Worm (Caenorhabditis elegans) whole organism, L1 larva: ENCODE results near the gene fbxa-167.

Experiments used
- C16A3.4 ChIP-seq: fragments of 150-350 bp; optimal IDR thresholded peaks from 2 replicates; lab custom pipeline; 2014; ENCODE audit warnings: missing biosample characterization, missing genetic modification characterization
- aly-2 ChIP-seq: fragments of 150-350 bp; optimal IDR thresholded peaks from 2 replicates; lab custom pipeline; 2014; ENCODE audit warnings: missing biosample characterization, missing genetic modification characterization
- ama-1 ChIP-seq: fragments of 150-350 bp; optimal IDR thresholded peaks from 2 replicates; lab custom pipeline; 2014
- ceh-8 ChIP-seq: fragments of 200-800 bp; sonication (Bioruptor generic); optimal IDR thresholded peaks from 2 replicates; lab custom pipeline; 2018; ENCODE audit warnings: mild to moderate bottlenecking, missing genetic modification characterization, moderate library complexity, missing compliant biosample characterization
- egl-27 ChIP-seq, 2 experiments: fragments of 150-350 bp in 1 of 2; sonication (generic microtip); optimal IDR thresholded peaks; 3 replicates each; lab custom pipeline; 2017 to 2018; ENCODE audit warnings: missing biosample characterization in 2 of 2, missing genetic modification characterization in 2 of 2, missing genetic modification reagents in 2 of 2
- jun-1 ChIP-seq: fragments of 150-350 bp; optimal IDR thresholded peaks from 2 replicates; lab custom pipeline; 2014; ENCODE audit warnings: missing biosample characterization, missing genetic modification reagents, missing genetic modification characterization
- nhr-28 ChIP-seq: fragments of 150-350 bp; optimal IDR thresholded peaks from 2 replicates; lab custom pipeline; 2014; ENCODE audit warnings: missing biosample characterization, missing genetic modification characterization
- pqm-1 ChIP-seq: sonication (generic microtip); optimal IDR thresholded peaks from 3 replicates; lab custom pipeline; 2017; ENCODE audit warnings: missing biosample characterization, missing genetic modification characterization
- tbx-2 ChIP-seq: sonication (generic microtip); optimal IDR thresholded peaks from 2 replicates; lab custom pipeline; 2016; ENCODE audit warnings: missing genetic modification characterization, missing compliant biosample characterization
- unc-62 ChIP-seq: fragments of 150-350 bp; optimal IDR thresholded peaks from 2 replicates; lab custom pipeline; 2014; ENCODE audit warnings: missing biosample characterization, missing genetic modification reagents, missing genetic modification characterization
- xbp-1 ChIP-seq: sonication (generic microtip); optimal IDR thresholded peaks from 2 replicates; lab custom pipeline; 2016; ENCODE audit warnings: missing genetic modification characterization, missing compliant biosample characterization
- ztf-11 ChIP-seq, 2 experiments: sonication (generic microtip); optimal IDR thresholded peaks; 2 replicates each; lab custom pipeline; 2016 to 2017; ENCODE audit warnings: missing genetic modification characterization in 2 of 2, missing biosample characterization in 1 of 2, missing compliant biosample characterization in 1 of 2

DNA sequence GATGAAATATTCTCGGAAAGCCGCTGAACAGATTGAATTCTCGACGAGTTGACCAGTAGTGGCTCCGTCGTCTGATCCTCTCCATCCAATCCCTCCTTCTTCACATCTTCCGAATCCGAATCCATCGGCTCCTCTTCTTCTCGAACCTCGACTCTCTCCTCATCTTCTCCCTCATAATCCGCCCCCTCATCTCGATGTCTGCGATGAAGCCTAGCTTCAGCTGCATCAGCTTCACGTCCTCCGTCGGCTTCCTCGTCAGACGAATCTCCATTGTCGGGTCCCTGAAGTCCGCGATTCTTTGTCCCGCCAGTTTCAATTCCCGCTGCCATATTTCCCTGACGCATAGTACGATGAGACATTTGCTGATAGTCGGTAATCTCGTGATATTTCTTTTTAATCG is 44.3 kb downstream of the fbxa-167 start:
- no peak for TF ChIP-seq xbp-1
- no peak for TF ChIP-seq ztf-11 (tag; optimal IDR thresholded peaks at IDR 0.05; lab: Kevin White, UChicago)
- TF ChIP-seq pqm-1 = no peak
- no peak for TF ChIP-seq ceh-8
- TF ChIP-seq C16A3.4 (tag; lab: Kevin White, UChicago) = no peak
- no peak for TF ChIP-seq egl-27 (tag; optimal IDR thresholded peaks at IDR 0.05; lab: Kevin White, UChicago)
- TF ChIP-seq ama-1 = no peak
- TF ChIP-seq aly-2 (tag; lab: Kevin White, UChicago) = no peak
- TF ChIP-seq unc-62 (GFP tag; lab: Kevin White, UChicago) = no peak
- TF ChIP-seq jun-1 (tag; lab: Kevin White, UChicago) = no peak
- TF ChIP-seq tbx-2 (tag; lab: Kevin White, UChicago) = no peak
- no peak for TF ChIP-seq nhr-28 (tag; lab: Kevin White, UChicago)
